Worm (Caenorhabditis elegans) whole organism, early embryonic: Measurements from ENCODE around the gene Y44A6D.5.

Source experiments
- B0310.2 ChIP-seq: sonication (generic microtip); optimal IDR thresholded peaks from 2 replicates; lab custom pipeline; 2016; ENCODE audit warnings: mild to moderate bottlenecking, missing genetic modification characterization, missing compliant biosample characterization
- F13C5.2 ChIP-seq: sonication (generic microtip); optimal IDR thresholded peaks from 2 replicates; lab custom pipeline; 2017; ENCODE audit warnings: mild to moderate bottlenecking, missing genetic modification characterization, inconsistent platforms, missing compliant biosample characterization
- aly-1 ChIP-seq: sonication (generic microtip); optimal IDR thresholded peaks from 2 replicates; lab custom pipeline; 2016; ENCODE audit warnings: missing genetic modification characterization, missing compliant biosample characterization
- ama-1 ChIP-seq: fragments of 150-350 bp; optimal IDR thresholded peaks from 2 replicates; lab custom pipeline; 2014
- ceh-13 ChIP-seq: fragments of 200-800 bp; sonication (Bioruptor generic); optimal IDR thresholded peaks from 2 replicates; lab custom pipeline; 2018; ENCODE audit warnings: mild to moderate bottlenecking, missing genetic modification characterization, missing compliant biosample characterization
- ceh-36 ChIP-seq: sonication (generic microtip); optimal IDR thresholded peaks from 2 replicates; lab custom pipeline; 2016; ENCODE audit warnings: missing genetic modification characterization, inconsistent platforms, missing compliant biosample characterization
- ets-7 ChIP-seq: sonication (generic microtip); optimal IDR thresholded peaks from 2 replicates; lab custom pipeline; 2016; ENCODE audit warnings: missing genotype, missing genetic modification characterization, missing compliant biosample characterization
- flt-1 ChIP-seq: fragments of 200-800 bp; sonication (Bioruptor generic); IDR thresholded peaks from 2 replicates; pipeline ENCODE4 v1.3.6; 2022; ENCODE audit warnings: missing genetic modification characterization, missing compliant biosample characterization
- hmbx-1 ChIP-seq: sonication (generic microtip); optimal IDR thresholded peaks from 2 replicates; lab custom pipeline; 2016; ENCODE audit warnings: mild to moderate bottlenecking, missing genetic modification characterization, missing compliant biosample characterization
- hmg-4 ChIP-seq: fragments of 200-800 bp; sonication (Bioruptor generic); optimal IDR thresholded peaks from 2 replicates; lab custom pipeline; 2018; ENCODE audit warnings: mild to moderate bottlenecking, missing genetic modification characterization, missing compliant biosample characterization
- hnd-1 ChIP-seq: sonication (generic microtip); optimal IDR thresholded peaks from 2 replicates; lab custom pipeline; 2016; ENCODE audit warnings: missing genetic modification characterization, missing compliant biosample characterization
- pes-1 ChIP-seq: fragments of 200-800 bp; sonication (Bioruptor generic); IDR thresholded peaks from 2 replicates; pipeline ENCODE4 v1.3.6; 2022; ENCODE audit warnings: missing genetic modification reagents, missing genetic modification characterization, missing compliant biosample characterization
- scrt-1 ChIP-seq: fragments of 200-800 bp; sonication (Bioruptor generic); IDR thresholded peaks from 2 replicates; pipeline ENCODE4 v1.3.6; 2022; ENCODE audit warnings: missing genetic modification characterization, missing compliant biosample characterization
- sea-1 ChIP-seq: fragments of 200-800 bp; sonication (Bioruptor generic); conservative IDR thresholded peaks from 2 replicates; pipeline ENCODE4 v1.3.6; 2022; ENCODE audit warnings: missing genetic modification characterization, missing compliant biosample characterization
- tbx-11 ChIP-seq: fragments of 200-800 bp; sonication (Bioruptor generic); IDR thresholded peaks from 2 replicates; pipeline ENCODE4 v1.3.6; 2022; ENCODE audit warnings: missing genetic modification characterization, missing compliant biosample characterization
- tbx-37 ChIP-seq: fragments of 200-800 bp; sonication (Bioruptor generic); conservative IDR thresholded peaks from 2 replicates; pipeline ENCODE4 v1.3.6; 2022; ENCODE audit warnings: missing genetic modification reagents, missing genetic modification characterization, missing compliant biosample characterization
- tra-4 ChIP-seq: sonication (generic microtip); optimal IDR thresholded peaks from 2 replicates; lab custom pipeline; 2017; ENCODE audit warnings: missing genetic modification characterization, missing compliant biosample characterization

Y44A6D.5 gene

DNA sequence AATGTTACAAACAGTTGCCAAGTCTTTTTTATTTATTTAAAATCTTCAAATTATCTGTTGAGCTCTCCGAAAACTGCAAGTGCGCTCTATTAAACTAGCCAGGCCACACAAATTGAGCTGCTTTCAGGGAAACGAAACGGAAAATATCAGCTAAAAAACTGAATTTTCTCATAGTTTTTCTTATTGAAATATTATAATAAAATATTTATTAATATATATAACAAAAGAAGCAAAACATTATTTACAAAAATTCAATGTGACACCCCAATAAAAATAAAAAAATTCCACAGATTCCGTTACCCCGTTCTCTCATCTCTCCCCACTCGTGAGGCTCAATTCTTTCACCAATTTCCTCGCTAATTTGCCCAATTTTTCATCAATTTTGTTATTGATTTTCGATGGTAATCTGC is 29.8 kb upstream of the Y44A6D.5 start:
- TF ChIP-seq sea-1 (GFP tag; lab: Robert Waterston, UW): no peak
- no peak for TF ChIP-seq tbx-11 (GFP tag; lab: Robert Waterston, UW)
- TF ChIP-seq pes-1: 0 out of 2 replicates have a peak, but pooled peaks have one; percentile 52
- TF ChIP-seq ama-1 (lab: Kevin White, UChicago): no peak
- peak; percentile 24 for TF ChIP-seq ceh-13 (GFP tag; lab: Kevin White, UChicago)
- no peak for TF ChIP-seq scrt-1 (GFP tag; lab: Robert Waterston, UW)
- 0 out of 2 replicates have a peak, but pooled peaks have one; percentile 6 for TF ChIP-seq tbx-37 (GFP tag; lab: Robert Waterston, UW)
- TF ChIP-seq ceh-36 (tag; lab: Kevin White, UChicago): no peak

DNA sequence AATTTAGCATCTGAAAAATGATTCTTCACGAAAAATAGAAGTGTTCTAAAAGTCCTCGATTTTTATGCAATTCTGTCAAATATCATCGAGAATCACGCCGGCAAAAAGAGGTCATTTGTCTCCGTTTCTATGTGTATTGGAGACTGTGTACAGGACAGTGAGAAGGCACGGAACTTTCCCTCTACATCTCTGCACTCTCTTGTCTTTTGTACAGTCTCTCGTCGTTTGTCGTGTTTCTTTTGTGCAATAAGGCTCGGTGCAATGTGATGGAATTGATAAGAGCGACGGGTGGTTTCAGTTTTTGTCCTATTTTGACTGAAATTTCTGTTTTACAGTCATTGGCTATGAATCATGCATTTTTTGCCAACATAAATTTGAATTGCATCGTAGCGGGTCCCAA is 29.1 kb upstream of the Y44A6D.5 start:
- no peak for TF ChIP-seq hmg-4 (GFP tag; lab: Kevin White, UChicago)
- TF ChIP-seq scrt-1 (GFP tag; lab: Robert Waterston, UW): no peak
- TF ChIP-seq tra-4 (tag; lab: Kevin White, UChicago): no peak
- no peak for TF ChIP-seq ets-7 (tag; lab: Kevin White, UChicago)

DNA sequence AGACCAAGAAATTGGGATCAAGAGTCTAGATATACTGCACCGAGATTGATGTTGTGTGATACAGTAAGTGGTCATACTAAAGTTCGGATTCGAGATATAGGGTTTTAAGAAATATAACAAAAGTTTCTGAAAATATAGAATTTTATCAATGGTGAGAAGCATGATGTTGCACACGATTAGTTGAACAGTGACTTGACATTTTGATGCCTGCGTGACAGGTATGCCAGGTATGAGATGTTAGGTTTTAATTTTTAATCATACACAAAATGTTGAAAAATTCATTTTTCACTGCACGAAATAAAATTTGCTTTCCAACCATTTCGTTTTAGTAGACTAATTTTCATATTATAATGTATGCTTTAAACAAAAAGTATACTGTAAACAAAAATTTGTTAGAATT is 27.6 kb upstream of the Y44A6D.5 start:
- no peak for TF ChIP-seq aly-1 (tag; lab: Kevin White, UChicago)
- TF ChIP-seq ets-7 (tag; lab: Kevin White, UChicago): no peak

DNA sequence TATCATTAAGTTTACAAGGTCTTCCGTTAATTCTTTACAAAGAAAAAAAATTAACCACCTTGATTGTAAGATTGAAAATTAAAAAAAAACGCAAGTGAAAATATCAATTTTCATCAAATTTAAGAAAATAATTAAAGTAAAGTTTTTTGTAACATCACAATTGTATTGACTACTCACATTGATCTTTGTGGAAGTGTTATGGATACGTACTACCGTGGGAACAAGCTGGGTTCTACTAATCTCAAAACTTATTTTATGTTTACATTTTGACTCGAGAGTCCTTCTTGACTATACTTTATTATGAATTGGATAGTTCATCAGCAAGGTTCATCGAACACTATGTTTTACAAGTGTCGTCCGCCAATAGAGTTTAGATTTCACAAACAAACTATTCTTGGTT is 26.7 kb upstream of the Y44A6D.5 start, which contains the start of gene num-1:
TSS of gene num-1 (plus strand) at position 301 of the 400 bp plus-strand sequence.
- TF ChIP-seq scrt-1 (GFP tag; lab: Robert Waterston, UW) (no peak), tra-4 (tag; lab: Kevin White, UChicago) (no peak), ama-1 (lab: Kevin White, UChicago) (no peak), B0310.2 (no peak), sea-1 (GFP tag; lab: Robert Waterston, UW) (no peak), pes-1 (no peak), tbx-11 (GFP tag; lab: Robert Waterston, UW) (no peak), flt-1 (GFP tag; lab: Robert Waterston, UW) (no peak), ets-7 (tag; lab: Kevin White, UChicago) (no peak), tbx-37 (GFP tag; lab: Robert Waterston, UW) (no peak), hmg-4 (GFP tag; lab: Kevin White, UChicago) (no peak), F13C5.2 (no peak), aly-1 (tag; lab: Kevin White, UChicago) (no peak), ceh-13 (GFP tag; lab: Kevin White, UChicago) (no peak), hnd-1 (tag; lab: Kevin White, UChicago) (no peak), hmbx-1 (no peak)

DNA sequence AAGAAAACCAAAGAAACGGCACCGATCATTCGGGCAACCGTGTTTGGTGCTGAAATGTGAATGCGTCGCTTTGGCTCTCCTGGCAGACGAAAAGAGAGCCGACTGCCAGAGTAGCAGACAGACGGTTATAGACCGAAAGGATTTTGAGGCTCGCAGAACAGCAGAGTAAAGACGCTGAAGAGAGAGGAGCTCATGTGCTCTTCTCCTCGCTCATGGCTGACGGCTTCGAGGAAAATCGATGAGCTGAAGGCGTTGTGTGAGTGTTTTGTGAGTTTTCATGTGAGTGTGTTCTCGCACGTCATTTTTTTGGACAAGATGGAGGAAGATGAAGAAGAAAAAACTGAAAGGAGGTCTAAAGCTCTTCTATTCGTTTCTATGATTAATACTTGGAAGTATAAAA is 26.0 kb upstream of the Y44A6D.5 start, which contains the start of gene sbt-1:
TSS of gene sbt-1 (minus strand) at position 62 of the 400 bp plus-strand sequence.
- TF ChIP-seq hnd-1 (tag; lab: Kevin White, UChicago) (no peak), tra-4 (tag; lab: Kevin White, UChicago) (no peak)

DNA sequence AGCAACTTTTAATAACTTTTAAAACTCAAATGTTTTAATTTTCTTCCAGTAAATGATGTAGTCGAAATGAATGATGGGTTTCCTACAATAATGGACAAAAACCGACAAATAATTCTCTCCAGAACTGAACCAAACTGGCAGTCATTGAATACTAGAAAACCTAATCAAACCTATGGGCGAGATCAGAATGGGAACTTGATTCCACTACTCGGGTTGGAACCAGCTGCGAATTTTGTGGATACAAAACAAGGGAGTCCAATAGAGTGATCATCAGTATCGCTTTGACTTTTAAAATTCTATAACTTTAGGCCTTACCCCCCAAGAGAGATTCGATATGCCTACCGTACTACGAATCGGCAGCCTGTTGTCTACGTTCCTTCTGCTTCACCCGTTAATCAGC is 23.8 kb upstream of the Y44A6D.5 start:
- no peak for TF ChIP-seq pes-1
- no peak for TF ChIP-seq tra-4 (tag; lab: Kevin White, UChicago)
- no peak for TF ChIP-seq tbx-37 (GFP tag; lab: Robert Waterston, UW)

DNA sequence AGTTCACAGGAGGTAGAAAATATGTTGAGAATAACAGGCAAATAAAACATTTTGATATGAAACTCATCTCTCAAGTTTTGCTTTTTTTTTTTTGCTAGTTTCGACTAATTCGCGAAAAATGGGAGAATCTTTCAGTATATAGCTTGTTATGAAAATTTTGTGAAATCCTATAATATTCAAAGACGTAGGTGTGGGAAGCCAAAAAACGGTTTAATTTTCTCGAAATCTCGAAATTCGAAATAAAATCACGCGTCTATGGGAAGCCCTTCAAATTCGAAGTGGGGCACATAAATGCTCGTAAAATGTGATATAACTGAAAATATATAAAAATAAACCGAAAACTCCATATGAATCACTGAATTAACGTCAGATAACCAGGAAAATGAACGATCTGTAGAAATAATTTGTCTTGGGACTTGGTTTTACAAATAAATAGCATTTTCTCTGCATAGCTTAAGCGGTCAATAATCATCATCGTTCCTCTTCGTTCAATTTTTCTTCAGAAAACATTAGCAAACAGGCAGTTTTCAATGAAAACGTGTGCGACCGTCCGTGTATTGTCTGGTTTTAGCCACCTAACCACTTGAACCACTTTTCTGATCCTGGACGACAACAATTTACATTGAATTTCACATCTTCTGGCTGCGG is 22.3 kb upstream of the Y44A6D.5 start, which contains the start of the genes gcy-22 and grl-14:
TSS of gene gcy-22 (minus strand) at position 101 of the 648 bp plus-strand sequence.
TSS of gene grl-14 (plus strand) at position 598 of the 648 bp plus-strand sequence.
- no peak for TF ChIP-seq scrt-1 (GFP tag; lab: Robert Waterston, UW)
- TF ChIP-seq sea-1 (GFP tag; lab: Robert Waterston, UW): no peak
- TF ChIP-seq tbx-11 (GFP tag; lab: Robert Waterston, UW): no peak
- TF ChIP-seq pes-1: no peak
- TF ChIP-seq ceh-36 (tag; lab: Kevin White, UChicago): no peak
- no peak for TF ChIP-seq flt-1 (GFP tag; lab: Robert Waterston, UW)
- no peak for TF ChIP-seq hnd-1 (tag; lab: Kevin White, UChicago)
- TF ChIP-seq aly-1 (tag; lab: Kevin White, UChicago): no peak
- TF ChIP-seq hmg-4 (GFP tag; lab: Kevin White, UChicago): no peak
- TF ChIP-seq tbx-37 (GFP tag; lab: Robert Waterston, UW): no peak
- no peak for TF ChIP-seq ceh-13 (GFP tag; lab: Kevin White, UChicago)
- no peak for TF ChIP-seq F13C5.2
- TF ChIP-seq B0310.2: no peak
- TF ChIP-seq hmbx-1: no peak
- TF ChIP-seq tra-4 (tag; lab: Kevin White, UChicago): no peak
- TF ChIP-seq ama-1 (lab: Kevin White, UChicago): no peak
- TF ChIP-seq ets-7 (tag; lab: Kevin White, UChicago): no peak

DNA sequence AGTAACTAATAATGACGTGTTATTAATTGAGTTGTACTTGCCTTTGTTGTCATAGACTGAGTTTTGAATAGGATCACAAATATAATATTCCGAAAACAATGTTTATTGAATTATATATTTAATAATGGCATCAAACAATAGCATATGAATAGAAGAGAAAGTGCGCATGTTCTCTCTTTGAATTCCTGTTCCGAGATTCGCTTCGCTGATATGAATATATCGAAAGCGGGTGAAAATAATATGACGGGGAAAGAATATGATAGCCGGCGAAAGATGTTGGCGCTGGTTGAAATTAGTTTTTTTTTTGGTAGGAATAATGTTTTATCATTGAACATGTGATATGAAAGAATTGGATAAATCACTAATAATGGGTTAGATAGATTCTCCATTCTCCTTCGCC is 17.2 kb upstream of the Y44A6D.5 start, which contains the start of gene T03D8.6:
TSS of gene T03D8.6 (minus strand) at position 298 of the 400 bp plus-strand sequence.
- TF ChIP-seq ets-7 (tag; lab: Kevin White, UChicago): no peak
- TF ChIP-seq tra-4 (tag; lab: Kevin White, UChicago): no peak
- TF ChIP-seq ceh-13 (GFP tag; lab: Kevin White, UChicago): no peak
- no peak for TF ChIP-seq scrt-1 (GFP tag; lab: Robert Waterston, UW)
- TF ChIP-seq flt-1 (GFP tag; lab: Robert Waterston, UW): no peak
- no peak for TF ChIP-seq B0310.2
- no peak for TF ChIP-seq hmbx-1
